Worm (Caenorhabditis elegans) whole organism, L4/young adult: ENCODE measurements around the gene fust-1.

ENCODE experiments used
- W03F9.2 ChIP-seq: fragments of 150-350 bp; optimal IDR thresholded peaks from 2 replicates; lab custom pipeline; 2014; ENCODE audit warnings: missing biosample characterization, missing genetic modification characterization
- dao-5 ChIP-seq: sonication (generic microtip); optimal IDR thresholded peaks from 2 replicates; lab custom pipeline; 2016; ENCODE audit warnings: missing genotype, missing genetic modification characterization, moderate library complexity, missing compliant biosample characterization
- him-1 ChIP-seq: sonication (generic microtip); optimal IDR thresholded peaks from 2 replicates; lab custom pipeline; 2016; ENCODE audit warnings: missing genotype, missing genetic modification reagents, missing genetic modification characterization, missing compliant biosample characterization

ce11 chrII:7139064-7139463, 13.3 kb upstream of the fust-1 start:
- TF ChIP-seq dao-5 (tag; lab: Kevin White, UChicago) (no peak), him-1 (tag; lab: Kevin White, UChicago) (no peak), W03F9.2 (tag; lab: Kevin White, UChicago) (no peak)
